Worm (Caenorhabditis elegans) whole organism, midembryonic: ENCODE results near the gene daf-19.

Experiments
- T22C8.4 ChIP-seq: fragments of 200-800 bp; sonication (Bioruptor generic); IDR thresholded peaks from 2 replicates; pipeline ENCODE4 v1.3.6; 2022; ENCODE audit warnings: missing genetic modification characterization, missing compliant biosample characterization
- cog-1 ChIP-seq: sonication (generic microtip); optimal IDR thresholded peaks from 2 replicates; lab custom pipeline; 2016; ENCODE audit warnings: missing genetic modification characterization, missing compliant biosample characterization
- flt-1 ChIP-seq: fragments of 200-800 bp; sonication (Bioruptor generic); IDR thresholded peaks from 2 replicates; pipeline ENCODE4 v1.3.6; 2022; ENCODE audit warnings: missing genetic modification characterization, missing compliant biosample characterization
- klf-2 ChIP-seq: fragments of 200-800 bp; sonication (Bioruptor generic); conservative IDR thresholded peaks from 2 replicates; pipeline ENCODE4 v1.3.6; 2022; ENCODE audit warnings: missing genetic modification reagents, missing genetic modification characterization, missing compliant biosample characterization
- ref-1 ChIP-seq: fragments of 200-800 bp; sonication (Bioruptor generic); conservative IDR thresholded peaks from 2 replicates; pipeline ENCODE4 v1.3.6; 2022; ENCODE audit warnings: missing genetic modification reagents, missing genetic modification characterization, missing compliant biosample characterization
- tab-1 ChIP-seq: fragments of 200-800 bp; sonication (Bioruptor generic); IDR thresholded peaks from 2 replicates; pipeline ENCODE4 v1.3.6; 2022; ENCODE audit warnings: missing genetic modification characterization, missing compliant biosample characterization
- ztf-23 ChIP-seq: fragments of 200-800 bp; sonication (Bioruptor generic); IDR thresholded peaks from 2 replicates; pipeline ENCODE4 v1.3.6; 2022; ENCODE audit warnings: missing genetic modification reagents, missing genetic modification characterization, missing compliant biosample characterization
- ztf-29 ChIP-seq: fragments of 200-800 bp; sonication (Bioruptor generic); IDR thresholded peaks from 2 replicates; pipeline ENCODE4 v1.3.6; 2022; ENCODE audit warnings: missing genetic modification reagents, missing genetic modification characterization, missing compliant biosample characterization

DNA sequence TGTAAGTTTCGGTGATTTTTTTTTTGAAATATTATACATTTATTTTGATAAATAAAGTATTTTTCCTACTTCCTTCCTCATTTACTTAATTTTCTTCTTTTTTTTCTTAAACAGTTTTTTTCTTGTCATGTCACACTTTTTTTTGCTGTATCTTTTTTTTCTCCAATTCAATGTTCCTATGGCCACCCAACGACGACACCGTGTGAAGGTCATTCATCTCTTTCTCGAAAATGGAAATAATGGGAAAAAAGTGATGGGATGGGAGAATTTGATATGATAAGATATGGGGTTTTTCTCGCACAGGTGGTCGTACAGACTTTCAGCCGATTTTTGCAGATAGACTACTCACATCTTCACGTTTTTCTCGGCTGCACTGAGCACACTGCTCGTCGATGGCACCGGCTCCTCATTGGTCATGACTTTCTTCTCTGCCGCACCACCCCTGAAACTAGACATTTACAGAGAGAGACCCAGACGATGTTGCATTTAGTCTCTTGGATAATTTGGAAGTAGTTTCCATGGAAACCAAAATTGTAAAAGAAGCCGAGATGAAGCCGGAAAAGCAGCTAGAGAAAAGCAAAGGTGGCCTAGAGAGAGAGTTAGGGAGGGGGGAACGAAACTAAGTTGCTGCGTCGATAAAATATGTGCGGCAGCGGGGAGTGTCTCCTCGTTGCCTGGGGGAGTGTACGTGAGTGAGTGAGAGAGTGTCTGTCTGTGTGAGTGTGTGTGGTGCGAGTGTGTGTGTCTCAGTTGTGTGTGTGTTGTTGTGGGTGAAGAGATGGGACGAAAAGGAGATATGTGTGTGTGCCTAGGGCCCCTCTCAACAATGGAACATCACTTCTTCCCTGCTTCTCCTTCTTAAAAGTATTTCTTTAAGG lies at the start of gene daf-19:
- TF ChIP-seq klf-2 (GFP tag; lab: Robert Waterston, UW) (0 out of 2 replicates have a peak, but pooled peaks have one; percentile 21), tab-1 (no peak), ztf-29 (GFP tag; lab: Robert Waterston, UW) (peak; percentile 87), T22C8.4 (peak; percentile 52; the same call in 1 of the 2 replicates), ref-1 (GFP tag; lab: Robert Waterston, UW) (0 out of 2 replicates have a peak, but pooled peaks have one; percentile 18), ztf-23 (peak; percentile 84), cog-1 (tag; lab: Kevin White, UChicago) (peak; percentile 70), flt-1 (GFP tag; lab: Robert Waterston, UW) (peak; percentile 83)
